Fruit fly (Drosophila melanogaster): ENCODE measurements around the gene CG2685.

The CG2685 gene

DNA sequence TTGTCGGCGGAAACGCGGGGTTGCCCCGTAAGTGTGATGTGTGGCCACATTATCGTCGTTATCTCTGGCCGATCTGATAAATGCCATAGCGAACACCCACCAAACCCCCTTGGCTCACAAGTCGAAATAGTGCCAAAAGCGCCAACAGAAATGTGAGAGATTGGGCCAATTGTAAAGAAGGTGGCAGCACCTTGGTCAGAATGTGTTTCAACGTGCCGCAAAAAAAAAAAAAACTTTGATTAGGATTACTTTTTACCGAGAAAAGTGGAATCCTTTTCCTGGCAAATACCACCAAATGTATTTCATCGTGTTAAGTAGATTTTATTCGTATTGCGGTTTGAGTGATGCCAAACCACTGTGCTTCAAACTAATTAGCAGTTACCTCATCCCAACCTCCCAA, 29.3 kb upstream of the CG2685 start:
- TF ChIP-seq Snoo (tag; optimal IDR thresholded peaks at IDR 0.05) (peak; percentile 1), CG10348 (GFP tag; IDR thresholded peaks at IDR 0.05) (no peak), CG9948 (tag; optimal IDR thresholded peaks at IDR 0.05) (no peak), CG8159 (tag; optimal IDR thresholded peaks at IDR 0.05) (no peak), CG12605 (GFP tag; IDR thresholded peaks at IDR 0.05) (peak; percentile 25; the same call in 1 of the 2 replicates), Ets98B (GFP tag; IDR thresholded peaks at IDR 0.05) (peak; percentile 80), CG34367 (tag; optimal IDR thresholded peaks at IDR 0.05) (no peak), CG32121 (GFP tag; IDR thresholded peaks at IDR 0.05) (peak; percentile 75), CG14655 (GFP tag; optimal IDR thresholded peaks at IDR 0.05) (no peak), Pif1A (GFP tag; optimal IDR thresholded peaks at IDR 0.05) (peak; percentile 17), gl (tag; optimal IDR thresholded peaks at IDR 0.05) (no peak), fd96Ca (GFP tag; IDR thresholded peaks at IDR 0.05) (peak; percentile 74), CG15710 (tag; optimal IDR thresholded peaks at IDR 0.05) (no peak), rn (GFP tag; IDR thresholded peaks at IDR 0.05) (no peak), D1 (tag; optimal IDR thresholded peaks at IDR 0.05) (no peak), CG8301 (tag; optimal IDR thresholded peaks at IDR 0.05) (no peak), Pif1B (GFP tag; optimal IDR thresholded peaks at IDR 0.05) (no peak), CG13204 (GFP tag; optimal IDR thresholded peaks at IDR 0.05) (no peak), EcR (GFP tag; optimal IDR thresholded peaks at IDR 0.05) (no peak), CG4496 (GFP tag; IDR thresholded peaks at IDR 0.05) (peak; percentile 79), CG17806 (tag; optimal IDR thresholded peaks at IDR 0.05) (no peak)

DNA sequence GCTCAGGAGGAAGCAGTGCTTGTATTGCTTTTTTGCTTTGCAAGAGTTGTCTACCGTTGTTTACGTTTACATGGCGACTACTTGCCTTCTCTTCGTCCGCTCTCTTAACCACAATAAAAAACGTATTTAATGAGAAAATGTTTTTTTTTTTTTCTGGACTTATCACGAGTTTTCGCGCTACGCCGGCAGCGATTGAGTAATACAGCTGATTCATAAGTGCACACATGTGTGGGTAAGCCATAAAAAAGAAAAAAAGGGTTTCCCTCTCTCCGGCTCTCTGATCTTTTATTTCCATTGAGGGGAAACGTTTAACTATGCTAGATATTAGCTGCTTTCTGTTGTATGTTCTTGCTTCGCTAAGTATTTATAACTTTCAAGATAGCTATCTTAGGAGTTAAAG, 28.3 kb upstream of the CG2685 start:
- TF ChIP-seq CG32121 (GFP tag; IDR thresholded peaks at IDR 0.05) (peak; percentile 45; the same call in 1 of the 2 replicates), Snoo (tag; optimal IDR thresholded peaks at IDR 0.05) (no peak), CG15710 (tag; optimal IDR thresholded peaks at IDR 0.05) (peak; percentile 41), CG4496 (GFP tag; IDR thresholded peaks at IDR 0.05) (peak; percentile 59; the same call in 2 of the 3 replicates), CG13204 (GFP tag; optimal IDR thresholded peaks at IDR 0.05) (no peak), gl (tag; optimal IDR thresholded peaks at IDR 0.05) (peak; percentile 65), CG14655 (GFP tag; optimal IDR thresholded peaks at IDR 0.05) (no peak), CG17806 (tag; optimal IDR thresholded peaks at IDR 0.05) (no peak), CG9948 (tag; optimal IDR thresholded peaks at IDR 0.05) (peak; percentile 8), EcR (GFP tag; optimal IDR thresholded peaks at IDR 0.05) (no peak), CG34367 (tag; optimal IDR thresholded peaks at IDR 0.05) (peak; percentile 30), Pif1B (GFP tag; optimal IDR thresholded peaks at IDR 0.05) (peak; percentile 55), rn (GFP tag; IDR thresholded peaks at IDR 0.05) (no peak), fd96Ca (GFP tag; IDR thresholded peaks at IDR 0.05) (no peak), D1 (tag; optimal IDR thresholded peaks at IDR 0.05) (no peak), CG12605 (GFP tag; IDR thresholded peaks at IDR 0.05) (peak; percentile 85), Ets98B (GFP tag; IDR thresholded peaks at IDR 0.05) (peak; percentile 62; the same call in 1 of the 2 replicates), CG10348 (GFP tag; IDR thresholded peaks at IDR 0.05) (no peak), Pif1A (GFP tag; optimal IDR thresholded peaks at IDR 0.05) (peak; percentile 50), CG8159 (tag; optimal IDR thresholded peaks at IDR 0.05) (peak; percentile 12), CG8301 (tag; optimal IDR thresholded peaks at IDR 0.05) (peak; percentile 3)

- TF ChIP-seq EcR (GFP tag; optimal IDR thresholded peaks at IDR 0.05) (no peak), CG13204 (GFP tag; optimal IDR thresholded peaks at IDR 0.05) (no peak), fd96Ca (GFP tag; IDR thresholded peaks at IDR 0.05) (no peak), CG8301 (tag; optimal IDR thresholded peaks at IDR 0.05) (no peak), rn (GFP tag; IDR thresholded peaks at IDR 0.05) (no peak), Pif1A (GFP tag; optimal IDR thresholded peaks at IDR 0.05) (no peak), Snoo (tag; optimal IDR thresholded peaks at IDR 0.05) (no peak), gl (tag; optimal IDR thresholded peaks at IDR 0.05) (no peak), CG34367 (tag; optimal IDR thresholded peaks at IDR 0.05) (no peak), CG15710 (tag; optimal IDR thresholded peaks at IDR 0.05) (no peak), CG4496 (GFP tag; IDR thresholded peaks at IDR 0.05) (no peak), CG8159 (tag; optimal IDR thresholded peaks at IDR 0.05) (no peak), CG10348 (GFP tag; IDR thresholded peaks at IDR 0.05) (no peak)
Measured at dm6 chrX:2740084-2740483, 26.3 kb upstream of the CG2685 start, which contains the start of gene kirre. TSS of gene kirre (plus strand) at chrX:2740384.

dm6 chrX:2738663-2739062, 24.9 kb upstream of the CG2685 start, which contains the start of gene crm:
TSS of gene crm (minus strand) at chrX:2738773.
- TF ChIP-seq rn (GFP tag; IDR thresholded peaks at IDR 0.05) (no peak), CG4496 (GFP tag; IDR thresholded peaks at IDR 0.05) (0 out of 3 replicates have a peak, but pooled peaks have one; percentile 24), CG9948 (tag; optimal IDR thresholded peaks at IDR 0.05) (no peak)

DNA sequence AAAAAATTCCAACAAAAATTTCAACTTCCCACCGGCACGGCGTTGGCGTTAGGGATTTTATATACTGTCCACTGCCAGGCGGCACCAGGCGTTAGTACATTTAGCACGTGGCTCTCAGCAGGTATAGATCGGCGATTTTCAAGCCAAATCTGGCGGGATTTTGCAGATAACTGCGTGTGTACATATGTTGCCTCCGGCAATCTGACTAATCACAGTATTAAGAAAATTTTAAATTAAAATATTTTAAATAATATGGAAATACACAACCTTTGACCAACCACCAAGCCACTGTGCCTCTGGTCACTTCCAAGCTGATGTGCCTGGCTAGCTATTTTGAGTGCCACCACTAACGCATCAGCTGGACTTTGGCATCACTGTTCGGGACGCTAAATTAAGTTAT, 18.4 kb upstream of the CG2685 start, which contains the start of the genes ttm50 and CG2712:
TSS of gene ttm50 (minus strand) at position 64 of the 400 bp plus-strand sequence.
TSS of gene CG2712 (plus strand) at position 343 of the 400 bp plus-strand sequence.
- peak; percentile 61 for TF ChIP-seq CG8159 (tag; optimal IDR thresholded peaks at IDR 0.05)
- no peak for TF ChIP-seq Ets98B (GFP tag; IDR thresholded peaks at IDR 0.05)
- peak; percentile 59 for TF ChIP-seq CG15710 (tag; optimal IDR thresholded peaks at IDR 0.05)
- peak; percentile 19 for TF ChIP-seq CG17806 (tag; optimal IDR thresholded peaks at IDR 0.05)
- TF ChIP-seq fd96Ca (GFP tag; IDR thresholded peaks at IDR 0.05), result peak; percentile 52; the same call in 1 of the 3 replicates
- TF ChIP-seq D1 (tag; optimal IDR thresholded peaks at IDR 0.05), result no peak
- peak; percentile 61; the same call in 2 of the 3 replicates for TF ChIP-seq CG4496 (GFP tag; IDR thresholded peaks at IDR 0.05)
- TF ChIP-seq Snoo (tag; optimal IDR thresholded peaks at IDR 0.05), result no peak
- no peak for TF ChIP-seq CG8301 (tag; optimal IDR thresholded peaks at IDR 0.05)
- no peak for TF ChIP-seq CG12605 (GFP tag; IDR thresholded peaks at IDR 0.05)
- TF ChIP-seq CG9948 (tag; optimal IDR thresholded peaks at IDR 0.05), result peak; percentile 16
- no peak; the same call in 1 of the 2 replicates for TF ChIP-seq CG32121 (GFP tag; IDR thresholded peaks at IDR 0.05)
- TF ChIP-seq CG34367 (tag; optimal IDR thresholded peaks at IDR 0.05), result peak; percentile 40

DNA sequence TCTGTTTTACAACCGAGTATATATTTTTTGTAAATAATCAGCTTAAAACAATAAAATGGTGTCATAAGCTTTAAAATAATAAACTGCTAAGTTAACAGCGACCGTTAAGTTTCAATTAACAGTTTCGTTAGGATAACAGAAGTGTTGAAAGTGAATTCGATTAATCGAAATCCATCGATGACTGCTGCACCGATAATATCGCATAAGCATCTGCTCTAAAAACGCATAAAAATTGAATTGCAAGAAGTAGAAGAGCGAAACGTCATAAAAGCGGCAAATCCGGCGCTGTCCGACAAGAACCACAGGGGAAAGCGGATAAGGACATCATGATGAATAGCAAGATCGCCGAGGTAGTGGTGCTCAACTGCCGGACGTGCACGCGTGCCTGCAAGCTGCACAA, 13.7 kb upstream of the CG2685 start, which contains the start of gene dwg:
TSS of gene dwg (plus strand) at position 193 of the 400 bp plus-strand sequence.
- TF ChIP-seq D1 (tag; optimal IDR thresholded peaks at IDR 0.05) (no peak), CG8301 (tag; optimal IDR thresholded peaks at IDR 0.05) (no peak), CG15710 (tag; optimal IDR thresholded peaks at IDR 0.05) (no peak), EcR (GFP tag; optimal IDR thresholded peaks at IDR 0.05) (no peak), gl (tag; optimal IDR thresholded peaks at IDR 0.05) (no peak), CG12605 (GFP tag; IDR thresholded peaks at IDR 0.05) (no peak), CG13204 (GFP tag; optimal IDR thresholded peaks at IDR 0.05) (no peak), CG34367 (tag; optimal IDR thresholded peaks at IDR 0.05) (no peak), CG14655 (GFP tag; optimal IDR thresholded peaks at IDR 0.05) (no peak), CG9948 (tag; optimal IDR thresholded peaks at IDR 0.05) (no peak), CG10348 (GFP tag; IDR thresholded peaks at IDR 0.05) (no peak)

Measured in whole organism, pupa.